Fruit fly (Drosophila melanogaster): ENCODE measurements around the gene jub.

Gene jub

DNA sequence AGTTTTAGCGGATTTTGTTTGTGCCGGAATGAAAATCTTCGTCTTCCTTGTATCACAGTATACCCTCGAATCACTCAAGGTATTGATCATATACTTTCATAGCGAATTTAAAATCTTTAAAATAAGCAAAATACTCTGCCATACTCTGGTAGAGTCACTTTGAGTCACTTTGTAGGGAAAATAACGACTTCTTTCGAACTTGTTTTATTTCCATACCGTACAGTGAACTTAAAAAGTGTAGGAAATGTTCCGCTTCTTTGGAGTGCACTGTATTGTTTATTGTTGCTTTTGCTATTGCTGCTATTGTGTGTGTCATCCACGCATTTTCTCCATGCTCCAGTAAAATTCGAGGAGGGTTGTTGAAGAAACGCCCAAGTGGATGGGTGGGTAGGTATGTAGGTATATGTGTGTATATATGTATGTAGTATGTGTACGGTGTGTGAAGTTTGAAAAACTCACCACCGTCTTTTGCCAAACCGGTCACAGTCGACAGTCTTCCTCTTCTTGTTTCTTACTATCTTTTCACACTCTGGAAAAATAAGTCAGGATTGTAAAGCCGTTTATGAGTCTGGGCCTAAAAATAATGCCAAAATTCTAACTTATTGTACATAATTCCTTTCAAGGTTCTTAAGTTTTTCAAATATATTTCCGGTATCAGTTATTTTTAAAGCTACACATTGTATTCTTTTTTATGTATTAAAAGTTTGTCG, 41.0 kb downstream of the jub start (continued):
- peak; percentile 79 for TF ChIP-seq row (GFP tag; IDR thresholded peaks at IDR 0.05)
- no peak for TF ChIP-seq yki (optimal IDR thresholded peaks at IDR 0.05)
- TF ChIP-seq eve (GFP tag; optimal IDR thresholded peaks at IDR 0.05) = peak in 1 of 2 experiments; percentile 83
- no peak for TF ChIP-seq Doc2 (GFP tag; IDR thresholded peaks at IDR 0.05)
- no peak for TF ChIP-seq CG15479 (GFP tag; optimal IDR thresholded peaks at IDR 0.05)
- no peak for TF ChIP-seq CG11247 (GFP tag; IDR thresholded peaks at IDR 0.05)
- TF ChIP-seq B-H2 (GFP tag; optimal IDR thresholded peaks at IDR 0.05) = no peak
- peak; percentile 89 for TF ChIP-seq Ets65A (GFP tag)
- TF ChIP-seq CG16863 (GFP tag; optimal IDR thresholded peaks at IDR 0.05) = peak; percentile 17
- no peak for TF ChIP-seq CG14860 (GFP tag; IDR thresholded peaks at IDR 0.05; ENCODE audit: partially characterized antibody)
- no peak for TF ChIP-seq fru (optimal IDR thresholded peaks at IDR 0.05)
- TF ChIP-seq emc (GFP tag; optimal IDR thresholded peaks at IDR 0.05) = no peak
- no peak for TF ChIP-seq Dll (GFP tag; IDR thresholded peaks at IDR 0.05; ENCODE audit: partially characterized antibody)
- TF ChIP-seq tx (GFP tag; optimal IDR thresholded peaks at IDR 0.05) = no peak
- 0 out of 2 replicates have a peak, but pooled peaks have one; percentile 19 for TF ChIP-seq E2f1 (GFP tag; IDR thresholded peaks at IDR 0.05)
- peak; percentile 9 for TF ChIP-seq CG13624 (GFP tag; optimal IDR thresholded peaks at IDR 0.05)
- TF ChIP-seq ssp (GFP tag; IDR thresholded peaks at IDR 0.05) = no peak
- TF ChIP-seq eyg (GFP tag; optimal IDR thresholded peaks at IDR 0.05) = no peak
- TF ChIP-seq fd96Cb (tag; optimal IDR thresholded peaks at IDR 0.05) = peak; percentile 25
- no peak for TF ChIP-seq MBD-R2 (GFP tag; IDR thresholded peaks at IDR 0.05)
- TF ChIP-seq Nf-YA (GFP tag; IDR thresholded peaks at IDR 0.05) = no peak
- TF ChIP-seq CG10979 (tag; optimal IDR thresholded peaks at IDR 0.05) = peak; percentile 36
- no peak for TF ChIP-seq Usf (GFP tag; optimal IDR thresholded peaks at IDR 0.05)
- no peak for TF ChIP-seq ken (GFP tag; IDR thresholded peaks at IDR 0.05)
- TF ChIP-seq Six4 (GFP tag; optimal IDR thresholded peaks at IDR 0.05) = no peak
- no peak for TF ChIP-seq CG34422 (GFP tag; IDR thresholded peaks at IDR 0.05)
- peak; percentile 61 for TF ChIP-seq D19A (tag; optimal IDR thresholded peaks at IDR 0.05)
- TF ChIP-seq CG6654 (GFP tag; optimal IDR thresholded peaks at IDR 0.05) = peak; percentile 15
- TF ChIP-seq slp2 (GFP tag; optimal IDR thresholded peaks at IDR 0.05) = no peak
- no peak for TF ChIP-seq twi (tag; optimal IDR thresholded peaks at IDR 0.05)
- no peak for TF ChIP-seq CG14667 (GFP tag; IDR thresholded peaks at IDR 0.05)
- no peak for TF ChIP-seq en (GFP tag; optimal IDR thresholded peaks at IDR 0.05)
- peak; percentile 2 for TF ChIP-seq crc (GFP tag; optimal IDR thresholded peaks at IDR 0.05)
- TF ChIP-seq sqz (GFP tag; optimal IDR thresholded peaks at IDR 0.05) = peak; percentile 17
- TF ChIP-seq crp (GFP tag; optimal IDR thresholded peaks at IDR 0.05) = no peak
- no peak for TF ChIP-seq Abd-B (GFP tag; optimal IDR thresholded peaks at IDR 0.05)
- TF ChIP-seq Ravus (GFP tag; IDR thresholded peaks at IDR 0.05) = no peak
- TF ChIP-seq Opbp (GFP tag; IDR thresholded peaks at IDR 0.05; ENCODE audit: partially characterized antibody) = no peak
- no peak for TF ChIP-seq CG17328 (GFP tag; IDR thresholded peaks at IDR 0.05)
- TF ChIP-seq sisA (GFP tag; IDR thresholded peaks at IDR 0.05) = peak; percentile 24; the same call in 1 of the 2 replicates
- peak; percentile 23 for TF ChIP-seq PHDP (tag; optimal IDR thresholded peaks at IDR 0.05)
- peak; percentile 22 to 45 for TF ChIP-seq dpn (GFP tag; optimal IDR thresholded peaks at IDR 0.05)
- peak; percentile 39 for TF ChIP-seq CG18262 (tag; optimal IDR thresholded peaks at IDR 0.05)
- peak; percentile 9 for TF ChIP-seq Atf-2 (GFP tag; optimal IDR thresholded peaks at IDR 0.05)
- no peak for TF ChIP-seq CkIIα-i1 (GFP tag; IDR thresholded peaks at IDR 0.05)
- no peak for TF ChIP-seq CG8944 (GFP tag; optimal IDR thresholded peaks at IDR 0.05)
- TF ChIP-seq luna (GFP tag; optimal IDR thresholded peaks at IDR 0.05) = no peak
- no peak for TF ChIP-seq CG13296 (GFP tag; optimal IDR thresholded peaks at IDR 0.05)
- no peak for TF ChIP-seq CG10366 (GFP tag; IDR thresholded peaks at IDR 0.05)
- no peak for TF ChIP-seq Jarid2 (GFP tag; optimal IDR thresholded peaks at IDR 0.05)
- no peak for TF ChIP-seq H15 (GFP tag; IDR thresholded peaks at IDR 0.05)
- no peak for TF ChIP-seq CG15011 (GFP tag; optimal IDR thresholded peaks at IDR 0.05)

All from whole organism, embryonic.